Fruit fly (Drosophila melanogaster): ENCODE results near the gene CG17068.
"Not testable (repeated sequence)": the region's sequence is repeated elsewhere in the genome, so short reads cannot be mapped to it uniquely, and the experiment has no call there.

- not testable (repeated sequence) for TF ChIP-seq OdsH (GFP tag; optimal IDR thresholded peaks at IDR 0.05); dl (GFP tag; optimal IDR thresholded peaks at IDR 0.05; ENCODE audit: insufficient read depth in 1 of 2, partially characterized antibody in 2 of 2); Dfd (GFP tag; optimal IDR thresholded peaks at IDR 0.05); CrebA (GFP tag; optimal IDR thresholded peaks at IDR 0.05; ENCODE audit: borderline replicate concordance); Hr83 (GFP tag; optimal IDR thresholded peaks at IDR 0.05; ENCODE audit: poor library complexity, severe bottlenecking)
Measured at dm6 chrX:20224920-20225319, 26.0 kb downstream of the CG17068 start, which contains the start of gene Sdic4.
